Worm (Caenorhabditis elegans) whole organism, mixed stage, embryonic: Measurements from ENCODE around the gene str-158.

Source experiments
- M03D4.4 ChIP-seq: sonication (generic microtip); optimal IDR thresholded peaks from 2 replicates; lab custom pipeline; 2017; ENCODE audit warnings: mild to moderate bottlenecking, missing genetic modification characterization, missing compliant biosample characterization
- blmp-1 ChIP-seq: fragments of 150-350 bp; optimal IDR thresholded peaks from 2 replicates; lab custom pipeline; 2014; ENCODE audit warnings: missing biosample characterization, missing genetic modification characterization
- elt-1 ChIP-seq: sonication (generic microtip); optimal IDR thresholded peaks from 2 replicates; lab custom pipeline; 2017; ENCODE audit warnings: missing genetic modification characterization, mild to moderate bottlenecking, missing compliant biosample characterization, antibody characterized with exemption, moderate library complexity, borderline replicate concordance; ENCODE audit not compliant: insufficient read depth
- lin-13 ChIP-seq: fragments of 150-350 bp; optimal IDR thresholded peaks from 2 replicates; lab custom pipeline; 2014; ENCODE audit warnings: missing biosample characterization, missing genetic modification characterization
- nhr-76 ChIP-seq: sonication (generic microtip); optimal IDR thresholded peaks from 2 replicates; lab custom pipeline; 2017; ENCODE audit warnings: missing biosample characterization, missing genetic modification characterization
- unc-62 ChIP-seq: fragments of 150-350 bp; optimal IDR thresholded peaks from 2 replicates; lab custom pipeline; 2014; ENCODE audit warnings: missing biosample characterization, missing genetic modification reagents, missing genetic modification characterization

DNA sequence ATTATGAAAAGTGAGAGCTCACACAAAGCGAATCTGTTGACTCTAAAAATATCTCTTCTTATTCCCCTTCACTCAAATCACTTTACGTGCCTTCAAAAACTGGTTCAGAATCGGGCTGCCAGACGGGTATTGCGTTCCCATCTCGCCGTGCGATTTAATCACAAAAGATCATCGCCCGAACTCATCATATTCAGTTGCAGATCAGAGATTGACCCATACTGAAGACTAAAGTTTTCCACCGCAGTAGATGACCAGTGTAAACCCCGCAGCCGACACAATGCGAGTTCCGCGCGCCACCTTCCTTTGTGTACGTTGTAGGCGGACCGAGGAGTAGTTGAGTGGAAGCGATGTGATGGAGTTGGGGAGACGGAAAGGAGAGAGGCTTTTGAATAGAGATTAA is 37.2 kb upstream of the str-158 start:
- TF ChIP-seq lin-13 (tag; lab: Kevin White, UChicago) (no peak), elt-1 (tag; lab: Kevin White, UChicago) (no peak), M03D4.4 (no peak), nhr-76 (tag; lab: Kevin White, UChicago) (no peak), unc-62 (GFP tag; lab: Kevin White, UChicago) (no peak), blmp-1 (tag; lab: Kevin White, UChicago) (no peak)
